Worm (Caenorhabditis elegans) whole organism, L4 larva: ENCODE measurements around the gene K07C11.8.

Experiments used
- D1046.2 ChIP-seq: fragments of 200-800 bp; sonication (Bioruptor generic); IDR thresholded peaks from 2 replicates; pipeline ENCODE4 v1.3.6; 2022; ENCODE audit warnings: missing genetic modification characterization, missing compliant biosample characterization
- F10B5.3 ChIP-seq: sonication (generic microtip); optimal IDR thresholded peaks from 2 replicates; lab custom pipeline; 2016; ENCODE audit warnings: mild to moderate bottlenecking, missing genetic modification characterization, missing compliant biosample characterization
- F49E8.2 ChIP-seq: sonication (generic microtip); optimal IDR thresholded peaks from 2 replicates; lab custom pipeline; 2016; ENCODE audit warnings: missing compliant biosample characterization, mild to moderate bottlenecking, missing genetic modification characterization, borderline replicate concordance
- T20F7.1 ChIP-seq: fragments of 200-800 bp; sonication (Bioruptor generic); optimal IDR thresholded peaks from 2 replicates; lab custom pipeline; 2018; ENCODE audit warnings: mild to moderate bottlenecking, missing genetic modification characterization, missing compliant biosample characterization
- T26A8.4 ChIP-seq: fragments of 200-800 bp; sonication (Bioruptor generic); IDR thresholded peaks from 2 replicates; pipeline ENCODE4 v1.3.6; 2022; ENCODE audit warnings: missing genetic modification characterization, missing compliant biosample characterization
- Y105C5A.15 ChIP-seq: fragments of 200-800 bp; sonication (Bioruptor generic); IDR thresholded peaks from 2 replicates; pipeline ENCODE4 v1.3.6; 2022; ENCODE audit warnings: missing genetic modification characterization, missing compliant biosample characterization
- Y48G9A.11 ChIP-seq: fragments of 200-800 bp; sonication (Bioruptor generic); IDR thresholded peaks from 2 replicates; pipeline ENCODE4 v1.3.6; 2022; ENCODE audit warnings: missing genetic modification reagents, missing genetic modification characterization, missing compliant biosample characterization
- Y5F2A.4 ChIP-seq: fragments of 200-800 bp; sonication (Bioruptor generic); optimal IDR thresholded peaks from 2 replicates; lab custom pipeline; 2018; ENCODE audit warnings: mild to moderate bottlenecking, missing genetic modification characterization, missing compliant biosample characterization
- ZK337.2 ChIP-seq: fragments of 200-800 bp; sonication (Bioruptor generic); IDR thresholded peaks from 2 replicates; pipeline ENCODE4 v1.3.6; 2022; ENCODE audit warnings: missing genetic modification reagents, missing genetic modification characterization, missing compliant biosample characterization
- ZK546.5 ChIP-seq, 2 experiments: sonication (generic microtip); optimal IDR thresholded peaks; 2 replicates each; lab custom pipeline; 2017; ENCODE audit warnings: missing biosample characterization in 2 of 2, missing genetic modification characterization in 2 of 2
- ama-1 ChIP-seq: fragments of 150-350 bp; optimal IDR thresholded peaks from 2 replicates; lab custom pipeline; 2014; ENCODE audit warnings: inconsistent platforms, mixed read lengths
- attf-4 ChIP-seq: sonication (generic microtip); optimal IDR thresholded peaks from 3 replicates; lab custom pipeline; 2017; ENCODE audit warnings: missing biosample characterization, missing genetic modification characterization
- ceh-20 ChIP-seq: fragments of 200-800 bp; sonication (Bioruptor generic); IDR thresholded peaks from 2 replicates; pipeline ENCODE4 v1.3.6; 2022; ENCODE audit warnings: missing genetic modification reagents, missing genetic modification characterization, missing compliant biosample characterization
- ceh-44 ChIP-seq: fragments of 200-800 bp; sonication (Bioruptor generic); IDR thresholded peaks from 2 replicates; pipeline ENCODE4 v1.3.6; 2022; ENCODE audit warnings: missing genetic modification reagents, missing genetic modification characterization, missing compliant biosample characterization
- ceh-82 ChIP-seq: sonication (generic microtip); optimal IDR thresholded peaks from 2 replicates; lab custom pipeline; 2017; ENCODE audit warnings: missing biosample characterization, missing genetic modification characterization
- ces-1 ChIP-seq: fragments of 150-350 bp; sonication (generic microtip); optimal IDR thresholded peaks from 4 replicates; lab custom pipeline; 2014; ENCODE audit warnings: missing biosample characterization, missing genetic modification reagents, missing genetic modification characterization
- cey-2 ChIP-seq: sonication (generic microtip); optimal IDR thresholded peaks from 3 replicates; lab custom pipeline; 2017; ENCODE audit warnings: missing genetic modification characterization, mild to moderate bottlenecking, missing compliant biosample characterization, antibody characterized with exemption, borderline replicate concordance; ENCODE audit not compliant: insufficient read depth
- ctbp-1 ChIP-seq: fragments of 200-800 bp; sonication (Bioruptor generic); IDR thresholded peaks from 2 replicates; pipeline ENCODE4 v1.3.6; 2022; ENCODE audit warnings: missing genetic modification reagents, missing genetic modification characterization, missing compliant biosample characterization
- daf-12 ChIP-seq: fragments of 150-350 bp; optimal IDR thresholded peaks from 2 replicates; lab custom pipeline; 2014; ENCODE audit warnings: missing biosample characterization, missing genetic modification reagents, missing genetic modification characterization
- dmd-9 ChIP-seq: fragments of 200-800 bp; sonication (Bioruptor generic); IDR thresholded peaks from 2 replicates; pipeline ENCODE4 v1.3.6; 2022; ENCODE audit warnings: missing genetic modification reagents, missing genetic modification characterization, missing compliant biosample characterization
- duxl-1 ChIP-seq: sonication (generic microtip); optimal IDR thresholded peaks from 2 replicates; lab custom pipeline; 2016; ENCODE audit warnings: mild to moderate bottlenecking, missing genetic modification characterization, moderate library complexity, missing compliant biosample characterization; ENCODE audit not compliant: poor library complexity
- fkh-10 ChIP-seq: fragments of 150-350 bp; optimal IDR thresholded peaks from 2 replicates; lab custom pipeline; 2014; ENCODE audit warnings: missing biosample characterization, missing genetic modification reagents, missing genetic modification characterization
- fos-1 ChIP-seq: fragments of 150-350 bp; optimal IDR thresholded peaks from 2 replicates; lab custom pipeline; 2014; ENCODE audit warnings: missing biosample characterization, missing genetic modification characterization
- gei-8 ChIP-seq: fragments of 200-800 bp; sonication (Bioruptor generic); optimal IDR thresholded peaks from 2 replicates; lab custom pipeline; 2018; ENCODE audit warnings: mild to moderate bottlenecking, missing genetic modification characterization, missing compliant biosample characterization
- hif-1 ChIP-seq, 2 experiments: sonication (generic microtip); optimal IDR thresholded peaks; 2 replicates each; lab custom pipeline; 2016 to 2017; ENCODE audit warnings: missing compliant biosample characterization in 2 of 2, missing genetic modification characterization in 2 of 2, missing genetic modification reagents in 2 of 2, missing genotype in 2 of 2, mild to moderate bottlenecking in 1 of 2
- hlh-11 ChIP-seq: fragments of 200-800 bp; sonication (Bioruptor generic); optimal IDR thresholded peaks from 2 replicates; lab custom pipeline; 2018; ENCODE audit warnings: mild to moderate bottlenecking, missing genetic modification characterization, missing compliant biosample characterization
- lir-3 ChIP-seq: sonication (generic microtip); optimal IDR thresholded peaks from 2 replicates; lab custom pipeline; 2016; ENCODE audit warnings: mild to moderate bottlenecking, missing genetic modification characterization, missing compliant biosample characterization
- mdl-1 ChIP-seq, 2 experiments: fragments of 150-350 bp in 1 of 2; sonication (generic microtip) in 1 of 2; optimal IDR thresholded peaks; 2 replicates each; lab custom pipeline; 2014 to 2017; ENCODE audit warnings: missing biosample characterization in 2 of 2, missing genetic modification characterization in 2 of 2
- mdt-29 ChIP-seq: fragments of 200-800 bp; sonication (Bioruptor generic); IDR thresholded peaks from 2 replicates; pipeline ENCODE4 v1.3.6; 2022; ENCODE audit warnings: missing genetic modification reagents, missing genetic modification characterization, missing compliant biosample characterization
- mes-2 ChIP-seq: sonication (generic microtip); optimal IDR thresholded peaks from 2 replicates; lab custom pipeline; 2016; ENCODE audit warnings: missing genotype, mild to moderate bottlenecking, missing genetic modification characterization, missing compliant biosample characterization; ENCODE audit not compliant: poor library complexity, severe bottlenecking
- mxl-2 ChIP-seq: fragments of 200-800 bp; sonication (Bioruptor generic); conservative IDR thresholded peaks from 2 replicates; pipeline ENCODE4 v1.3.6; 2022; ENCODE audit warnings: missing genetic modification reagents, missing genetic modification characterization, missing compliant biosample characterization
- nhr-11 ChIP-seq: fragments of 150-350 bp; optimal IDR thresholded peaks from 2 replicates; lab custom pipeline; 2014; ENCODE audit warnings: missing biosample characterization, missing genetic modification characterization
- nhr-111 ChIP-seq: fragments of 200-800 bp; sonication (Bioruptor generic); optimal IDR thresholded peaks from 2 replicates; lab custom pipeline; 2018; ENCODE audit warnings: mild to moderate bottlenecking, missing genetic modification characterization, missing compliant biosample characterization
- nhr-237 ChIP-seq: sonication (generic microtip); optimal IDR thresholded peaks from 2 replicates; lab custom pipeline; 2017; ENCODE audit warnings: missing biosample characterization, missing genetic modification characterization
- nhr-42 ChIP-seq: fragments of 200-800 bp; sonication (Bioruptor generic); IDR thresholded peaks from 2 replicates; pipeline ENCODE4 v1.3.6; 2022; ENCODE audit warnings: missing genetic modification characterization, missing compliant biosample characterization
- nhr-6 ChIP-seq: fragments of 150-350 bp; optimal IDR thresholded peaks from 2 replicates; lab custom pipeline; 2014; ENCODE audit warnings: missing biosample characterization, missing genetic modification characterization
- pha-4 ChIP-seq, 2 experiments: fragments of 150-350 bp in 1 of 2; fragments of 200-800 bp in 1 of 2; sonication (Bioruptor generic) in 1 of 2; IDR thresholded peaks in 1 of 2; optimal IDR thresholded peaks in 1 of 2; 2 replicates each; pipeline versions ENCODE4 v1.3.6 to Lab custom; 2014 to 2022; ENCODE audit warnings: missing genetic modification characterization in 2 of 2, missing genetic modification reagents in 2 of 2, missing biosample characterization in 1 of 2, missing compliant biosample characterization in 1 of 2
- php-3 ChIP-seq: fragments of 200-800 bp; sonication (Bioruptor generic); IDR thresholded peaks from 2 replicates; pipeline ENCODE4 v1.3.6; 2022; ENCODE audit warnings: missing genetic modification reagents, missing genetic modification characterization, missing compliant biosample characterization
- pqm-1 ChIP-seq: sonication (generic microtip); optimal IDR thresholded peaks from 2 replicates; lab custom pipeline; 2017; ENCODE audit warnings: missing biosample characterization, missing genetic modification characterization
- saeg-2 ChIP-seq: fragments of 200-800 bp; sonication (Bioruptor generic); IDR thresholded peaks from 2 replicates; pipeline ENCODE4 v1.3.6; 2022; ENCODE audit warnings: missing genetic modification reagents, missing genetic modification characterization, missing compliant biosample characterization
- sdz-12 ChIP-seq: fragments of 200-800 bp; sonication (Bioruptor generic); optimal IDR thresholded peaks from 2 replicates; lab custom pipeline; 2018; ENCODE audit warnings: mild to moderate bottlenecking, missing genetic modification characterization, missing compliant biosample characterization
- set-16 ChIP-seq: fragments of 200-800 bp; sonication (Bioruptor generic); IDR thresholded peaks from 2 replicates; pipeline ENCODE4 v1.3.6; 2022; ENCODE audit warnings: missing genetic modification reagents, missing genetic modification characterization, missing compliant biosample characterization
- snpc-1.2 ChIP-seq: fragments of 200-800 bp; sonication (Bioruptor generic); IDR thresholded peaks from 2 replicates; pipeline ENCODE4 v1.3.6; 2022; ENCODE audit warnings: missing genetic modification reagents, missing genetic modification characterization, missing compliant biosample characterization
- spr-1 ChIP-seq: sonication (generic microtip); optimal IDR thresholded peaks from 2 replicates; lab custom pipeline; 2016; ENCODE audit warnings: mild to moderate bottlenecking, missing genetic modification characterization, missing compliant biosample characterization
- tag-97 ChIP-seq: fragments of 200-800 bp; sonication (Bioruptor generic); IDR thresholded peaks from 2 replicates; pipeline ENCODE4 v1.3.6; 2022; ENCODE audit warnings: missing genetic modification characterization, missing compliant biosample characterization
- tra-1 ChIP-seq: fragments of 200-800 bp; sonication (Bioruptor generic); IDR thresholded peaks from 2 replicates; pipeline ENCODE4 v1.3.6; 2022; ENCODE audit warnings: missing genetic modification reagents, missing genetic modification characterization, missing compliant biosample characterization
- unc-39 ChIP-seq: sonication (generic microtip); optimal IDR thresholded peaks from 2 replicates; lab custom pipeline; 2017; ENCODE audit warnings: missing biosample characterization, missing genetic modification characterization
- zag-1 ChIP-seq: fragments of 150-350 bp; optimal IDR thresholded peaks from 2 replicates; lab custom pipeline; 2014; ENCODE audit warnings: missing biosample characterization, missing genetic modification characterization
- zip-11 ChIP-seq: fragments of 200-800 bp; sonication (Bioruptor generic); IDR thresholded peaks from 2 replicates; pipeline ENCODE4 v1.3.6; 2022; ENCODE audit warnings: missing genetic modification characterization, missing compliant biosample characterization
- ztf-7 ChIP-seq: fragments of 150-350 bp; optimal IDR thresholded peaks from 2 replicates; lab custom pipeline; 2014; ENCODE audit warnings: missing biosample characterization, missing genetic modification characterization

Gene K07C11.8

ce11 chrV:8228712-8229119 is 11.0 kb upstream of the K07C11.8 start:
- no peak for TF ChIP-seq nhr-237
- TF ChIP-seq daf-12 (tag; lab: Kevin White, UChicago) = no peak
- no peak for TF ChIP-seq sdz-12
- peak; percentile 4 for TF ChIP-seq ztf-7 (tag; lab: Kevin White, UChicago)
- TF ChIP-seq tra-1 (GFP tag; lab: Robert Waterston, UW) = peak; percentile 83
- TF ChIP-seq ceh-82 (tag; lab: Kevin White, UChicago) = no peak
- 0 out of 2 replicates have a peak, but pooled peaks have one; percentile 47 for TF ChIP-seq saeg-2 (GFP tag; lab: Robert Waterston, UW)
- no peak for TF ChIP-seq ceh-20 (GFP tag; lab: Robert Waterston, UW)
- peak; percentile 92 for TF ChIP-seq snpc-1.2
- TF ChIP-seq nhr-111 = peak; percentile 70
- peak; percentile 65 for TF ChIP-seq nhr-6 (tag; lab: Kevin White, UChicago)
- TF ChIP-seq ces-1 (GFP tag; lab: Kevin White, UChicago) = peak; percentile 13
- TF ChIP-seq T20F7.1 (GFP tag; lab: Kevin White, UChicago) = peak; percentile 82
- peak; percentile 48 to 51 for TF ChIP-seq mdl-1 (tag; optimal IDR thresholded peaks at IDR 0.05; lab: Kevin White, UChicago)
- TF ChIP-seq attf-4 (tag; lab: Kevin White, UChicago) = no peak
- TF ChIP-seq php-3 (GFP tag; lab: Robert Waterston, UW) = peak; percentile 73
- peak; percentile 74 for TF ChIP-seq dmd-9 (GFP tag; lab: Robert Waterston, UW)
- peak; percentile 8 for TF ChIP-seq pqm-1 (tag; lab: Kevin White, UChicago)
- TF ChIP-seq T26A8.4 = peak; percentile 91
- TF ChIP-seq spr-1 = peak; percentile 85
- peak; percentile 47 for TF ChIP-seq nhr-42 (GFP tag; lab: Robert Waterston, UW)
- TF ChIP-seq hlh-11 (tag; lab: Kevin White, UChicago) = peak; percentile 83
- TF ChIP-seq F10B5.3 (tag; lab: Kevin White, UChicago) = peak; percentile 83
- TF ChIP-seq unc-39 (tag; lab: Kevin White, UChicago) = no peak
- no peak for TF ChIP-seq zip-11
- TF ChIP-seq lir-3 (tag; lab: Kevin White, UChicago) = peak; percentile 22
- peak; percentile 92 for TF ChIP-seq Y48G9A.11 (GFP tag; lab: Robert Waterston, UW)
- no peak for TF ChIP-seq tag-97
- TF ChIP-seq ZK546.5 (tag; optimal IDR thresholded peaks at IDR 0.05; lab: Kevin White, UChicago) = no peak
- TF ChIP-seq zag-1 = no peak
- peak; percentile 70 for TF ChIP-seq mdt-29 (GFP tag; lab: Robert Waterston, UW)
- TF ChIP-seq cey-2 (tag; lab: Kevin White, UChicago) = no peak
- peak; percentile 92 for TF ChIP-seq duxl-1
- peak; percentile 94 for TF ChIP-seq ama-1 (lab: Kevin White, UChicago)
- peak; percentile 97 for TF ChIP-seq F49E8.2 (tag; lab: Kevin White, UChicago)
- TF ChIP-seq nhr-11 (tag; lab: Kevin White, UChicago) = peak; percentile 49
- no peak for TF ChIP-seq ZK337.2 (GFP tag; lab: Robert Waterston, UW)
- no peak for TF ChIP-seq fkh-10
- TF ChIP-seq pha-4 (GFP tag; IDR thresholded peaks at IDR 0.05; lab: Robert Waterston, UW) = peak; percentile 86
- TF ChIP-seq pha-4 (tag; optimal IDR thresholded peaks at IDR 0.05; lab: Kevin White, UChicago) = no peak
- TF ChIP-seq set-16 = no peak
- TF ChIP-seq ceh-44 (GFP tag; lab: Robert Waterston, UW) = peak; percentile 93
- TF ChIP-seq mxl-2 (GFP tag; lab: Robert Waterston, UW) = no peak
- no peak for TF ChIP-seq fos-1 (tag; lab: Kevin White, UChicago)
- TF ChIP-seq D1046.2 (GFP tag; lab: Robert Waterston, UW) = no peak
- no peak for TF ChIP-seq Y105C5A.15 (GFP tag; lab: Robert Waterston, UW)
- TF ChIP-seq ctbp-1 (GFP tag; lab: Robert Waterston, UW) = peak; percentile 66; the same call in 1 of the 2 replicates
- no peak for TF ChIP-seq Y5F2A.4 (GFP tag; lab: Kevin White, UChicago)
- TF ChIP-seq mes-2 = peak; percentile 90
- no peak for TF ChIP-seq gei-8 (GFP tag; lab: Kevin White, UChicago)
- peak; percentile 12 to 30 for TF ChIP-seq hif-1 (tag; optimal IDR thresholded peaks at IDR 0.05; lab: Kevin White, UChicago)
